Worm (Caenorhabditis elegans): ENCODE results near the gene mkk-4.

DNA sequence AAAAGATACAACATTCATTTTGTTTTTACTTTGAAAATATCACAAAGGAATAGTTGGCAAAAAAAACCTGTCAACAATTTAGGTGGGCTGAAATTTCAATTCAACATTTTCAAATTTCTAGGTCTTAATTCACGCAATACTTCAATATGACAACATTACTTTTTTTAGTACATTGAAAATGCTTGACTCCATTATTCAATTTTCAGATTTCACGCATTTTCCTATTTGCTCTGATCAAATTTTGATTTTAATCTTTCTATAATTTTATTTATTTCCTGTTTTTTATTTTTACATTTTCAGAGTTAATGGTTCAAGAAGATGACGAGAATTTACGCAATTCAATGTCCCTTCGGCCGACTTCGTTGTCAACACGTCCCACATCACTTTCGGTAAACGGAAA, at the start of gene mkk-4:
- no peak for TF ChIP-seq sem-4 (tag; optimal IDR thresholded peaks at IDR 0.05)
- TF ChIP-seq nhr-129 (tag; optimal IDR thresholded peaks at IDR 0.05) = no peak
- no peak for TF ChIP-seq nhr-11 (tag; optimal IDR thresholded peaks at IDR 0.05)
- TF ChIP-seq peb-1 (tag; optimal IDR thresholded peaks at IDR 0.05) = no peak
- no peak for TF ChIP-seq ZK546.5 (tag; optimal IDR thresholded peaks at IDR 0.05)
